Worm (Caenorhabditis elegans) whole organism, L2 larva: Measurements from ENCODE around the gene shw-3.

Experiments
- C34F6.9 ChIP-seq: fragments of 150-350 bp; optimal IDR thresholded peaks from 2 replicates; lab custom pipeline; 2014; ENCODE audit warnings: missing biosample characterization, missing genetic modification characterization
- F13H6.1 ChIP-seq: sonication (generic microtip); optimal IDR thresholded peaks from 2 replicates; lab custom pipeline; 2016; ENCODE audit warnings: missing genetic modification characterization, missing compliant biosample characterization
- Y55F3AM.14 ChIP-seq: fragments of 200-800 bp; sonication (Bioruptor generic); optimal IDR thresholded peaks from 2 replicates; lab custom pipeline; 2018; ENCODE audit warnings: mild to moderate bottlenecking, missing genetic modification characterization, missing compliant biosample characterization
- ZK546.5 ChIP-seq: sonication (generic microtip); optimal IDR thresholded peaks from 2 replicates; lab custom pipeline; 2017; ENCODE audit warnings: missing biosample characterization, missing genetic modification characterization
- crh-2 ChIP-seq: sonication (generic microtip); optimal IDR thresholded peaks from 2 replicates; lab custom pipeline; 2017; ENCODE audit warnings: missing biosample characterization, missing genetic modification characterization
- dmd-4 ChIP-seq: sonication (generic microtip); optimal IDR thresholded peaks from 2 replicates; lab custom pipeline; 2017; ENCODE audit warnings: missing biosample characterization, missing genetic modification characterization
- egl-27 ChIP-seq: sonication (generic microtip); optimal IDR thresholded peaks from 3 replicates; lab custom pipeline; 2017; ENCODE audit warnings: missing biosample characterization, missing genetic modification reagents, missing genetic modification characterization
- elt-1 ChIP-seq: fragments of 150-350 bp; optimal IDR thresholded peaks from 2 replicates; lab custom pipeline; 2014; ENCODE audit warnings: missing biosample characterization, missing genetic modification characterization
- elt-3 ChIP-seq: sonication (generic microtip); optimal IDR thresholded peaks from 2 replicates; lab custom pipeline; 2017; ENCODE audit warnings: missing biosample characterization, missing genetic modification characterization
- fos-1 ChIP-seq: fragments of 150-350 bp; optimal IDR thresholded peaks from 2 replicates; lab custom pipeline; 2014; ENCODE audit warnings: missing biosample characterization, missing genetic modification characterization
- gmeb-1 ChIP-seq: fragments of 150-350 bp; optimal IDR thresholded peaks from 2 replicates; lab custom pipeline; 2014; ENCODE audit warnings: missing biosample characterization, missing genetic modification characterization
- lin-11 ChIP-seq: fragments of 150-350 bp; sonication (generic microtip); optimal IDR thresholded peaks from 2 replicates; lab custom pipeline; 2014; ENCODE audit warnings: missing biosample characterization, missing genetic modification characterization, inconsistent platforms, mixed read lengths
- lin-39 ChIP-seq: fragments of 150-350 bp; optimal IDR thresholded peaks from 2 replicates; lab custom pipeline; 2014; ENCODE audit warnings: missing biosample characterization, missing genetic modification reagents, missing genetic modification characterization
- lsy-2 ChIP-seq, 2 experiments: fragments of 150-350 bp in 1 of 2; sonication (generic microtip) in 1 of 2; optimal IDR thresholded peaks; 2 replicates each; lab custom pipeline; 2014 to 2017; ENCODE audit warnings: missing biosample characterization in 2 of 2, missing genetic modification characterization in 2 of 2
- mdl-1 ChIP-seq, 2 experiments: fragments of 150-350 bp in 1 of 2; sonication (generic microtip) in 1 of 2; optimal IDR thresholded peaks; 2 replicates each; lab custom pipeline; 2017; ENCODE audit warnings: missing biosample characterization in 2 of 2, missing genetic modification characterization in 2 of 2
- nhr-10 ChIP-seq: sonication (generic microtip); optimal IDR thresholded peaks from 2 replicates; lab custom pipeline; 2017; ENCODE audit warnings: missing biosample characterization, missing genetic modification characterization
- nhr-12 ChIP-seq: fragments of 150-350 bp; optimal IDR thresholded peaks from 2 replicates; lab custom pipeline; 2014; ENCODE audit warnings: missing biosample characterization, missing genetic modification characterization
- nhr-129 ChIP-seq: fragments of 150-350 bp; optimal IDR thresholded peaks from 2 replicates; lab custom pipeline; 2014; ENCODE audit warnings: missing biosample characterization, missing genetic modification characterization
- nhr-21 ChIP-seq: fragments of 150-350 bp; optimal IDR thresholded peaks from 2 replicates; lab custom pipeline; 2014; ENCODE audit warnings: missing biosample characterization, missing genetic modification characterization
- nhr-25 ChIP-seq: fragments of 150-350 bp; sonication (generic microtip); optimal IDR thresholded peaks from 3 replicates; lab custom pipeline; 2014; ENCODE audit warnings: missing biosample characterization, missing genetic modification characterization
- nhr-77 ChIP-seq: fragments of 150-350 bp; optimal IDR thresholded peaks from 2 replicates; lab custom pipeline; 2014; ENCODE audit warnings: missing biosample characterization, missing genetic modification characterization
- peb-1 ChIP-seq: fragments of 150-350 bp; optimal IDR thresholded peaks from 2 replicates; lab custom pipeline; 2014; ENCODE audit warnings: missing biosample characterization, missing genetic modification characterization
- sem-4 ChIP-seq: fragments of 150-350 bp; optimal IDR thresholded peaks from 2 replicates; lab custom pipeline; 2014; ENCODE audit warnings: missing biosample characterization, missing genetic modification reagents, missing genetic modification characterization
- skn-1 ChIP-seq: sonication (generic microtip); optimal IDR thresholded peaks from 2 replicates; lab custom pipeline; 2017; ENCODE audit warnings: missing biosample characterization, missing genetic modification characterization
- sma-9 ChIP-seq, 2 experiments: fragments of 150-350 bp in 1 of 2; sonication (generic microtip) in 1 of 2; optimal IDR thresholded peaks; 2 replicates each; lab custom pipeline; 2014 to 2016; ENCODE audit warnings: missing genetic modification characterization in 2 of 2, mild to moderate bottlenecking in 1 of 2, missing biosample characterization in 1 of 2, missing compliant biosample characterization in 1 of 2, missing genetic modification reagents in 1 of 2, moderate library complexity in 1 of 2
- snpc-4 ChIP-seq: fragments of 150-350 bp; optimal IDR thresholded peaks from 2 replicates; lab custom pipeline; 2014; ENCODE audit warnings: missing biosample characterization, missing genetic modification characterization
- unc-39 ChIP-seq: fragments of 150-350 bp; optimal IDR thresholded peaks from 2 replicates; lab custom pipeline; 2014; ENCODE audit warnings: missing biosample characterization, missing genetic modification characterization
- unc-55 ChIP-seq: fragments of 150-350 bp; sonication (generic microtip); optimal IDR thresholded peaks from 3 replicates; lab custom pipeline; 2014; ENCODE audit warnings: missing biosample characterization, missing genetic modification reagents, missing genetic modification characterization
- unc-62 ChIP-seq: fragments of 150-350 bp; optimal IDR thresholded peaks from 2 replicates; lab custom pipeline; 2014; ENCODE audit warnings: missing biosample characterization, missing genetic modification reagents, missing genetic modification characterization
- ztf-1 ChIP-seq: fragments of 200-800 bp; sonication (Bioruptor generic); conservative IDR thresholded peaks from 2 replicates; pipeline ENCODE4 v1.3.6; 2022; ENCODE audit warnings: missing genetic modification characterization, missing compliant biosample characterization
- ztf-11 ChIP-seq: sonication (generic microtip); optimal IDR thresholded peaks from 2 replicates; lab custom pipeline; 2017; ENCODE audit warnings: missing biosample characterization, missing genetic modification characterization
- ztf-4 ChIP-seq: fragments of 150-350 bp; optimal IDR thresholded peaks from 2 replicates; lab custom pipeline; 2014; ENCODE audit warnings: missing biosample characterization, missing genetic modification characterization

Gene shw-3

DNA sequence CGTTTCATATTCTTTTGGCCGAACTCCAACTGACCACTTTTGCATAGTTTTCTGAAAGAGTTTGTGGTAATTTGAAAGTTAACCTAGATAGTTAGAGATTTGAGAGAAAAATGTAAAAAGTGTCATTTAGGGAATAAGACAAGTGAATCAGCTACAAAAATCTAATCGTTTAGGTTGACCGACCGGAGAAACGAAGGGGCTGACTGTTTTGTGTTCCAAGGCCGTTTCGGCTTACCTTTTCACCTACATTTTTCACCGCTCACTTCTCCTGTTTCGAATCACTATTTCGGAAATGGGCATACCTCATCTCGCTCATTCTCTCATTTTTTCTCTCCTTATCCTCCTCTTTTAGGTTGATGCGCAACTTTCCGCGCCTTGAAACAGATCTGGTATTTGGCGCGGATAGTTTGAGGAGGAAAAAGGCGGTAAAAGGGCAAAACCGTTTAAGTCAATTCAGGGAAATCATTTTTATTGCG lies 25.8 kb downstream of the shw-3 start, which contains the start of gene mpst-7:
mpst-7 (minus strand) TSS at position 51 of the 476 bp plus-strand sequence.
- TF ChIP-seq nhr-10 (tag; lab: Kevin White, UChicago): no peak
- TF ChIP-seq nhr-129: no peak
- no peak for TF ChIP-seq elt-3 (tag; lab: Kevin White, UChicago)
- TF ChIP-seq nhr-25 (tag; lab: Kevin White, UChicago): peak; percentile 20
- TF ChIP-seq lin-39 (tag; lab: Kevin White, UChicago): no peak
- TF ChIP-seq F13H6.1 (tag; lab: Kevin White, UChicago): no peak
- no peak for TF ChIP-seq crh-2
- no peak for TF ChIP-seq peb-1
- no peak for TF ChIP-seq egl-27
- TF ChIP-seq ztf-11 (tag; lab: Kevin White, UChicago): no peak
- TF ChIP-seq snpc-4 (tag; lab: Kevin White, UChicago): no peak
- TF ChIP-seq lin-11 (tag; lab: Kevin White, UChicago): no peak
- no peak for TF ChIP-seq mdl-1 (tag; optimal IDR thresholded peaks at IDR 0.05; lab: Kevin White, UChicago)
- no peak for TF ChIP-seq sem-4 (tag; lab: Kevin White, UChicago)
- TF ChIP-seq fos-1 (tag; lab: Kevin White, UChicago): peak; percentile 35
- no peak for TF ChIP-seq ztf-1 (GFP tag; lab: Robert Waterston, UW)
- TF ChIP-seq nhr-21 (tag; lab: Kevin White, UChicago): no peak

DNA sequence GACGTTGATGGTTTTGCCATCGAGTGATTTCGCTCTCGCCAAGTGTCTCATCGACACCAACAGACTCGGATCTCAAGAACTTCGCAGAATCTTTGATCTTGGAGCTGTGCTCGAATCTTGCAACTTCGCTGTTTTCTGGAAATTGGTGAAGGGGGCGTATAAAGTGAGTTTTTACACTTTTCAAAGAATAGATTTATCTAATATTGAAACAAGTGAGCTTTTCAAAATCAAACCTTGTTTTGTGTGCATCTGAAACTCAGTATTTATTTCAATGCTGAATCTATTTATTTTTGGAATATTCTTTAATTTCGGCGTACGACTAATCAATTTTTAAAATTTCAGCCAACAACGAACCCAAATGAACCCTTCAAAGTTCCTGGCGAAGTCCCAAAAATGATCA lies 32.7 kb downstream of the shw-3 start:
- TF ChIP-seq ztf-4 (tag; lab: Kevin White, UChicago): no peak
- no peak for TF ChIP-seq sem-4 (tag; lab: Kevin White, UChicago)
- TF ChIP-seq snpc-4 (tag; lab: Kevin White, UChicago): no peak
- TF ChIP-seq unc-39 (tag; lab: Kevin White, UChicago): no peak
- no peak for TF ChIP-seq skn-1 (tag; lab: Kevin White, UChicago)
- TF ChIP-seq unc-62 (GFP tag; lab: Kevin White, UChicago): no peak
- TF ChIP-seq, all 48 proteins: peak for 0

DNA sequence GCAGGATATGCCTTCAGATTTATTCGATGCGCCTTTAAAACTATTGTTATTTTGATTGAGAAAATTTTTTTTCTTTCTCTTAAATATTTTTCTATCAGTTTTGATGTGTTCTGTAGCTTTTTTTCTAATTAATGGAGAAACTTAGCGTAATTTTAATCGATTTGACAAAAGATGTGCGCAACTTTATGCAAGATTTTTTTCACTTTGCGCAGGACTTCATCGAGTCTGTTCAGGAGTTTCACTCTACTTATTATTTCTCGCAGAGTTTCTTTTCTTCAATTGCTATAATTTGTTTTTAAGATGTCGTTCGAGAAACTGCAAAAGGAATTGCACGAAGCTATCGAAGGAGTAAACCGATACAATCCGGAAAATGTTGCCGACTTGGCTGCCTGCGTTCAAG lies 33.3 kb downstream of the shw-3 start, which contains the start of gene eif-3.K:
eif-3.K (plus strand) TSS at position 301 of the 400 bp plus-strand sequence.
- no peak for TF ChIP-seq unc-39 (tag; lab: Kevin White, UChicago)
- no peak for TF ChIP-seq Y55F3AM.14 (GFP tag; lab: Kevin White, UChicago)
- TF ChIP-seq, all 48 proteins: peak for 0

DNA sequence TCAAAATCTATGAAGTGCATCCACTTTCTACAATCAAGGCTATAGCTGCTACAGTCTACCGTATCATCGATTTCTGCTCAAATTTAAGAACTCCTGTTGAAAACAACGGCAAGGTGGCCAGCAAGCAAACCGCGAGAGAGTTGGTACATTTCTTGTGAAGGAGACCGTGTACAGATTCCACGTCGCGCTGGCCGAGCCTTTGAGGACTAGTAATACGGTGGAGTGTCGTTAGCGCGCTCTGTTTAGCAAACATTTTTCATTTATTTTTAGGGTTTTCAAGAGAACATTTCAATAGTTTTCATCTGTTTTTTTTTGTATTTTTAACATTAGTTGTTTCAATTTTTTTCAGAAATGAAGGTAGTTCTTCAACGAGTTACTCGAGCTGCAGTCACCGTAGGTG lies 34.7 kb downstream of the shw-3 start, which contains the start of gene pqn-68:
pqn-68 (plus strand) TSS at position 350 of the 400 bp plus-strand sequence.
- TF ChIP-seq C34F6.9 (tag; lab: Kevin White, UChicago): peak; percentile 4
- TF ChIP-seq crh-2: peak; percentile 71
- no peak for TF ChIP-seq dmd-4 (tag; lab: Kevin White, UChicago)
- no peak for TF ChIP-seq nhr-12 (tag; lab: Kevin White, UChicago)
- no peak for TF ChIP-seq nhr-77
- TF ChIP-seq ztf-1 (GFP tag; lab: Robert Waterston, UW): no peak
- no peak for TF ChIP-seq lin-11 (tag; lab: Kevin White, UChicago)
- TF ChIP-seq peb-1: no peak
- no peak for TF ChIP-seq ZK546.5 (tag; lab: Kevin White, UChicago)
- TF ChIP-seq unc-55 (GFP tag; lab: Kevin White, UChicago): peak; percentile 49
- TF ChIP-seq unc-62 (GFP tag; lab: Kevin White, UChicago): no peak
- no peak for TF ChIP-seq fos-1 (tag; lab: Kevin White, UChicago)
- TF ChIP-seq sma-9 (GFP tag; optimal IDR thresholded peaks at IDR 0.05; lab: Kevin White, UChicago): no peak
- no peak for TF ChIP-seq sma-9 (tag; optimal IDR thresholded peaks at IDR 0.05; lab: Kevin White, UChicago)
- no peak for TF ChIP-seq Y55F3AM.14 (GFP tag; lab: Kevin White, UChicago)
- no peak for TF ChIP-seq elt-1 (tag; lab: Kevin White, UChicago)
- TF ChIP-seq lsy-2 (tag; optimal IDR thresholded peaks at IDR 0.05; lab: Kevin White, UChicago): peak in 1 of 2 experiments; percentile 43
- peak; percentile 40 for TF ChIP-seq nhr-129
- no peak for TF ChIP-seq skn-1 (tag; lab: Kevin White, UChicago)
- TF ChIP-seq gmeb-1 (tag; lab: Kevin White, UChicago): peak; percentile 23
- no peak for TF ChIP-seq nhr-21 (tag; lab: Kevin White, UChicago)
- TF ChIP-seq, all 48 proteins: peak for 6
